Worm (Caenorhabditis elegans) whole organism, late embryonic: ENCODE results near the gene pigk-1.

Experiments used
- ceh-18 ChIP-seq: sonication (generic microtip); optimal IDR thresholded peaks from 2 replicates; lab custom pipeline; 2016; ENCODE audit warnings: missing genetic modification characterization, missing compliant biosample characterization
- ceh-6 ChIP-seq: fragments of 200-800 bp; sonication (Bioruptor generic); optimal IDR thresholded peaks from 2 replicates; lab custom pipeline; 2018; ENCODE audit warnings: mild to moderate bottlenecking, missing genetic modification characterization, missing compliant biosample characterization
- ets-4 ChIP-seq: sonication (generic microtip); optimal IDR thresholded peaks from 2 replicates; lab custom pipeline; 2016; ENCODE audit warnings: missing genetic modification characterization, missing compliant biosample characterization
- fkh-10 ChIP-seq: fragments of 150-350 bp; optimal IDR thresholded peaks from 2 replicates; lab custom pipeline; 2014; ENCODE audit warnings: missing biosample characterization, missing genetic modification reagents, missing genetic modification characterization
- hlh-15 ChIP-seq: sonication (generic microtip); optimal IDR thresholded peaks from 2 replicates; lab custom pipeline; 2016; ENCODE audit warnings: missing genetic modification characterization, missing compliant biosample characterization
- hlh-8 ChIP-seq: sonication (generic microtip); optimal IDR thresholded peaks from 2 replicates; lab custom pipeline; 2016; ENCODE audit warnings: missing genotype, missing genetic modification characterization, missing compliant biosample characterization
- lin-11 ChIP-seq: fragments of 200-800 bp; sonication (Bioruptor generic); optimal IDR thresholded peaks from 2 replicates; lab custom pipeline; 2018; ENCODE audit warnings: mild to moderate bottlenecking, missing genetic modification characterization, missing compliant biosample characterization
- nhr-11 ChIP-seq: fragments of 150-350 bp; optimal IDR thresholded peaks from 2 replicates; lab custom pipeline; 2014; ENCODE audit warnings: missing biosample characterization, missing genetic modification characterization
- pax-1 ChIP-seq: fragments of 150-350 bp; optimal IDR thresholded peaks from 2 replicates; lab custom pipeline; 2014; ENCODE audit warnings: missing biosample characterization, missing genetic modification characterization
- pha-4 ChIP-seq: fragments of 150-350 bp; optimal IDR thresholded peaks from 2 replicates; lab custom pipeline; 2018; ENCODE audit warnings: missing biosample characterization, missing genetic modification reagents, missing genetic modification characterization
- tbx-2 ChIP-seq: sonication (generic microtip); optimal IDR thresholded peaks from 2 replicates; lab custom pipeline; 2016; ENCODE audit warnings: missing genetic modification characterization, missing compliant biosample characterization
- unc-55 ChIP-seq: sonication (generic microtip); optimal IDR thresholded peaks from 2 replicates; lab custom pipeline; 2017; ENCODE audit warnings: missing biosample characterization, missing genetic modification reagents, missing genetic modification characterization

DNA sequence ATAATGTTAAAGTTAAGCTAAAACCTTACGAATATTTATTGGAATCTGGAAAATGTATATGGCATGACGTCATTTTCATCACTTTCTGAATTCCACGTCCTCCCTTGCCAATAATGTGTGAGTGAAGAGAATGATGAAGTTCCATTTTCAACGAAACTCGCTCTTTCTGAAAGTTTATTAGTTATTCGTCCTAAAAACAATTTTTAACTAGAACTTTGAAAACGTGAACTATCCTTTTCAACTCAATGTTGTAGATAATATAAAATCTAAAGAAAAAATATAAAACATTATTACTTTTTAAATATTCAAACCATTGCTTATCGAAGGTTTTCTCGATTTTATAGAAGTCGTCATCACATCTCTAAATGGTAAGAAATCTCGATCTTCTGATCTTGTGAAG lies 20.3 kb downstream of the pigk-1 start, which contains the start of gene M7.7:
- TF ChIP-seq pax-1 (tag; lab: Kevin White, UChicago), result no peak
- no peak for TF ChIP-seq ets-4 (tag; lab: Kevin White, UChicago)
- TF ChIP-seq pha-4 (tag; lab: Kevin White, UChicago), result no peak
- no peak for TF ChIP-seq nhr-11 (tag; lab: Kevin White, UChicago)
- TF ChIP-seq ceh-18 (tag; lab: Kevin White, UChicago), result no peak
- no peak for TF ChIP-seq hlh-8 (tag; lab: Kevin White, UChicago)
- TF ChIP-seq fkh-10 (GFP tag; lab: Kevin White, UChicago), result no peak
- no peak for TF ChIP-seq ceh-6 (GFP tag; lab: Kevin White, UChicago)
- TF ChIP-seq lin-11 (tag; lab: Kevin White, UChicago), result no peak
- TF ChIP-seq unc-55, result no peak
- TF ChIP-seq tbx-2 (tag; lab: Kevin White, UChicago), result no peak
- no peak for TF ChIP-seq hlh-15 (tag; lab: Kevin White, UChicago)
